Fruit fly (Drosophila melanogaster): Measurements from ENCODE around the gene Set8.

Set8 gene

DNA sequence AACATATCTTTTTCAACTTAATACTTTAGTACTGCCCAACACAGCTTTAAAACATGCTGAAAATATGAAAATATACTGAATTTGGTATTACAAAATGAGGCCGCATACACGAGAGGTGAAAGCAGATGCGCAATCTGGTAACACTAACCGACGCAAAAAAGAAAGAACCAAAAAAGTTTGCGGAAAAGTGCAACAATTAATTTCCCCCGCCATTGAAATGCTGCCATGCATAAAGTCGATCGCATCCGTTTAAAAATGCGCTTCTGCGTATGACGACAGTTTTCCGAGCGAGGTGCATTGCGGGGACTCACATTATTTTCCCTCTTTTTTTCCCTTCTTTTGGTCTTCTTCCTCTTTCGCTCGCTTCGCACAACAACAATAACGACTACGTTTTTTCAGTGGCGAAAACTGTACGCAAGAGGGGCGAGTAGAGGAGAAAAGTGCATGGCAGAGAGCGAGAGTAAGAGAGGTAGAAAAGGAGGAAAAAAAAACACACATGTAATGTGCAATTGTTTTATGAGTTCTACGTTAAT is at the start of gene Set8:
TSS of gene Set8 (plus strand) at position 127 of the 533 bp plus-strand sequence.
- no peak for TF ChIP-seq noc (tag; optimal IDR thresholded peaks at IDR 0.05)

DNA sequence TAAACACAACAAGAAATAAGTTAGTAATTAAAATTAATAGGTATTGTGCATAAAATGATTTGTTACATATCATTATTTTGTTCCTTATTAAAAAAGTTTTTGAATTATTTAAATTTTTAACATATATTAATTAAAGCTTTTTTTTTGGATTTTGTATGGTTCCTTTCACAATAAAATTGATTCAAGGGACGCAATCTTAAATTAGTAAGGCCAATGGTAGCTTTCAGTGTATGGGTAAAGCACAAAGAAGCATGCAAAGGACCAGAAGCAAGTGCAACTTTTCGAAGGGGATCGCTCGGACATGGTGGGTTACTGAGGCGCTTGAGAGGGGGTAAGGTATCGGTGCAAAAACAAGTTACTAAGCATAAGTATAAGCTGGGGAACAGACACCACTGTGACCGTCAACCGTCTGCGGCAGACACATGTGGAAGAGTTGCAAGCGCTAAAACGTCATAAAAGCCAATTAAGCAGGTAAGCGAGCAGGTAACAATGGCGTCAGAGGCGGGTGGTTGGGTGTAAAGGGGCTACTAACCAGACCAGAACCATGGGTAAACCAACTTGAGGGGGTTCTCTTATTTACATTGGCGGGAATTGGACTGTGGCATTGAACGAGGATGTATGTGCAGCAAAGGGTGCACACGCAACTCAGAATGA is 40.2 kb upstream of the Set8 start:
- TF ChIP-seq noc (tag; optimal IDR thresholded peaks at IDR 0.05) = no peak

DNA sequence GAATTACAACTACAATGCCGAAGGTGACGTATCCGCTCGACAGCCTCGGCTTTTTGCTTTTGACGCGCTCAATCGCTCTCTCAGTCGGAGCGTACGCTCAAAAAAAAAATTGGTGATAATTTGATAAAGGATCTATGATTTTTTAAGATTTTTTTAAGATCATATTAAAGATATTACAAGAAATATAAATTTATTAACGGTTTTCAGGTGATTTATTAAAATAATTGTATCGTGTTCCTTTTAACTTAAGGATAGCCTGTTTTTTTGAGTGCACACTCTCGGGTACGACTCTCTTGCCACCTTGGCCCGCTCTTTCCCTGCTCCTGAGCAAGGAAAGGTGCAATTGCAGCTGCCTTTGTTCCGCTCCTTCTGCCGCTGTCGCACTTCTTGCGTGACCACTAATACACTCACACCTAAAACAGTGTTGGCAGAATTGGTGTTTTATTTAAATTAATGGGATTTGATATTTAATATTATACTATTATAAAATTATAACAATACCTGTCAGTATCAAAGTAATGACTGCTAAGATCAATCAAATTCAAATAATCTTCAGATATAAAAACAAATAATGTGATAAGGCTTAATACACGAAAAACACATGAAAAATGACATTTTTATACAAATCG is 37.8 kb upstream of the Set8 start:
- TF ChIP-seq noc (tag; optimal IDR thresholded peaks at IDR 0.05) = no peak

DNA sequence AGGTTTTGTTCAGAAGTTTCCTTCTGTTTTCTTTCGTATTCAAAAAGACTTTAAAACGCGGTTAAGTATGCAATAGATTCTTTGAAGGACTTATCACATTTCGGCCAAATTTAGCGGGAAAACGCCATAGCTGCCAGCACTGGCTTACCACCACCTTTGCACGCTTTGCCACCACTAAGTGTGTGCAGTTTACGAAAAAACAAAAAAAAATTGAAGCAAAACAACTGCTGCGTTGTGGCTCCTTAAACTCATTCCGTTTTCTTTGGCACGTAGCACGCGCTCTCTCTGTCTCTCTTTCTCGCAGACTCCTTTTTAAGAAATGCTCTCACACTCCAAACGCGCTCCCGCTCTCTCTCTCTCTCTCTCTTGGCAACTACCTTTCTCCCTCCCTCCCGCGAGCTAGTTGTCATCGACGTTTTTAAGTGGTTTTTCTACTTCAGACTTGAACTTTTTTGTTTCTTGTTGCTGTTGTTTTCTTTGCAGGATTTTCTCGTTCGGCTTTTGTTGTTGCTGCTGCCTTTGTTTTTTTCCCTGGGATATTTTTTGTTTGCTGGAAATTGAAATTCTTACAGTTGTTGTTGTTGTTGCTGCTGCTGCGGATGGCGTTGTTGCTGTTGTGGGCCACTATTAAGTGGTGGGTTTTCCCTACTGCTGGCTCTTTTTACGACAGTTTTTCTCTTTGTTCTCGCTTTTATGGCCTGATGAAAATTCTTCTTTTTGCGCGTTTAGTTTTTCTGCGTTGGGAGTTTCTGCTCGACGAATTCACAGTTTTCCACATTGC is 37.1 kb upstream of the Set8 start:
- no peak for TF ChIP-seq noc (tag; optimal IDR thresholded peaks at IDR 0.05)

DNA sequence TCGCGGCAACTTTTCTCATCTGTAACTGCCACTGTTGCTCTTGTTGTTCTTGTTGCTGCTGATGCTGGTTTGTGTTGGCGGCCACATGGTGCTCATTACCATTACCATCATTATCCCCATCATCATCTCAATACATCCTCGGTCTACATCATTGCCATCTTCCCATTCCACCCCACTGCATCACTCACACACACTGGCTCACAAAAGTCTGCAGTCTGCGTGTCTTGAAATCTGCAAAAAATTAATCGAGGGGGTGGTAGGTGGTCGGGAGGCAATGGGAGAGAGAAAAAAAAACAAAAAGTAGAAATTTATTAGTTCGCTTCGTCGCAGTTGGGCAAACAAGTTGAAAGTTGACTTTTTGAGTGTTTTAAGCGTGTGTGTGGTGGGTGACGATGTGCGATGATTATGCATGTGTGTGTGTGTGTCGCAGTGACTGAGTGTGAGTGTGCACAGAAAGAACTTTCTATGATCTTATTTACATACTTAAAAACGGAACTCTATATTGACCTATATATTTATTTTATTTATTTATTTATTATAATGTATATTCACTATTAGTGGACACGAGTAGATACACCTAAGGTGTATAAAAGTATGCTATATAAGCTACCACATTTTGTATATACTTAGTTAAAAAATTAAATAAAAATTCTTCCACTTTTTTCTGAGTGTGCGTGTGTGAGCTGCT is 36.4 kb upstream of the Set8 start:
- TF ChIP-seq noc (tag; optimal IDR thresholded peaks at IDR 0.05) = no peak

DNA sequence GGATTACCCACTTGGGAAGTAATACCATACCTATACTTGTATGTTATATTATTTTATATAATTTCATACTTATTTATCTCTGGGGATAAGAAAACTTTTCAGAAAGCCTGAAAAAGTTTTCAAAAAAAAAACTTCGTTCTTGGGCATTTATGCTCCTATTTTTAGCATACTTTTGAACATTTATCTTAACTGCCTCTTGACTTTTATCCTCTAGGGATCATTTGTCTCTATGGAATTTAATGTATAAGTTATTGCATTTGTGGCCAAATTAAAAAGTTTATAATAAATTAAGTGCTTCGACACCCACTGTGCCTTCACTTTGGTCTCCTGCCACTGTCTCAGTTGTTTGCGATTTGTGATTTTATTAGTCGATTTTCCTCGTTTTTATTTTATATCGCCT is 35.5 kb upstream of the Set8 start:
- no peak for TF ChIP-seq noc (tag; optimal IDR thresholded peaks at IDR 0.05)

DNA sequence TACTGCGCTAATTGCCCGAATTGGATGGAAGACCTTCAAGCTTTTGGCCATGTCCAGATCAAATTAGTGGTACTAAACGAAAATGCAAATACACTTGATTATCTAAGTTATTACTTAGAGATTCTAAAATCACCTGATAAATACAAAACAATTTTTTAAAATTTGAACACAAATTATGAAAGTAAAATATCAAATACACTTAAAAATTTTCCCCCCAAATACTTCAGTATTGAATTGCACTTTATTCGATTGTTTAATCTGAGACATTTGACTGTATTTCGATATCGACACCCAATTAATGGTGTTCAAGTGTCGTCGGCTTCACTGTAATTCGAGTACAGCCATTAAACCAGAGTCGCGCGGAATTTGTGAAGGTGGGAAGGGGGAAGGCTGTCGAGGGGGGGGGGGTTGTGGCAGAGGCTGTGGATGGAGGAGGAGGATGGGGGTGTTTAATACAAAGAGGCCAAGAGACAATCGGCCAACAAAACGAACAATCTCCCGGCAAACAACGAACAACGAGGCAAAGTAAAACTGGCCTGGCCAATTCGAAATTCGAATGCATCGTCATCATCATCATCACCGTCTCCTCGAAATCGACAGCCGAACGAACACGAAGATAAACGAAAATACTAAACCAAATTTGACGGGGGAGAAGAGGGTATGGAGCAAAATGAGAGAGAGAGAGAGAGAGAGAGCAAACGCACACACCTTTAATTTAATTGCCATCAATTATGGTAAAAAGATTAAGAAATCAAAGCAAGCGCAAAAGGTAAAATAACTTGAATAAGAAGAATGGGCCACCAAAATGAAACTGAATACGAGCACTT is 33.4 kb upstream of the Set8 start:
- no peak for TF ChIP-seq noc (tag; optimal IDR thresholded peaks at IDR 0.05)

DNA sequence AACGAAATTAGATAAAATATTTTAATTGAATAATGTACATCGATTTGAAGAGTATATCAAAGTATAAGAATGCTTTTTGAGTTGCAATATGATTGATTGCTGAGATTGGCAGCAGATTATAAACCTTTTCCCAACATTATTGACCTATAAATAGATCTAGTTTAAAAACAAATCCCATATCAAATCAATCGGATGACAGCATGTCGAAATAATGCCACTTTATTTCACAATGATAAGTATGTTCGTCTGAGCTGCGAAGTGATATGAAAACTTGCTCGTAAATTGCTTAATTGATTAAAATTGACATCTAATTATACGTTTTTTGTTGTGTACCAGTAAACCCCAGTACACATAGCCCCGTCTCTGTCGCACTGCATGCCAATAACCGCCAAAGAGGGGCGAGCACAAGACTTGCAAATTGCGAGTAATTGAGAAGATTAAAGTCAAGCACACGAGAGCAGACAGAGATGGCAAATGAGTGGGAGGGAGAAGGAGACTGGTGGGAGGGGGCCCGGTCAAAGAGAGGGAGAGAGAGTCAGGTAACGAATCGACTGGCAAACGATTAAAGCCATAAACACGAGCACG is 32.7 kb upstream of the Set8 start:
- TF ChIP-seq noc (tag; optimal IDR thresholded peaks at IDR 0.05) = peak; percentile 24

DNA sequence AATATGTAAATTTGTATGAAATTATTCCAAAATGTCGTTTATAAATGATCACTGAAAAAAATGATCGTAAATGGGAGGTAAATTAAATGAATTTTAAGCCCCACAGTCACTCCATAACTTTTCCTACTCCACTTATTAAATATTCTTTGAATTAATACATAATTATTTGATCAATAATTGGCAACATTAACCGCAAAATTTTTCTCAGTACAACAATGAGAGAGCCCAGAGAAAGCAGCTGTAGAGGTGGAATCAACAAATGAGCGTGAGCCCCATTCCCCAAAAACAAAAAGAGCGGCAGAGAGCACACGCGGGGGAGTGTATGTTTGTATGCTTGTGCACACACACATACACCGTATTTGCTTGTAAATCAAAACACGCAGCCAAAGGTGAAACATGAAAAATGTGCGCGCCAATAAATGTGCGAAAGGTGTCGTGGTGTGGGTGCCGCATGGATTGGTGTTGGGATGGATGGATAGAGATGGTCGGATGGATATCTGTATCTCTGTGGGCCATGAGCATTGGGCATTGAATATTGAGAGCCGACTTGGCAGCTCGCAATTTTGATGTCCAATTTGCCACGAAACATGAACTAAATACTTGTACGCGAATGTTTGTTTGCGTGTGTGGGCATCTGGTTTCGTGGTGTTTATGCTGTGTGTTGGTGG is 31.9 kb upstream of the Set8 start:
- TF ChIP-seq noc (tag; optimal IDR thresholded peaks at IDR 0.05) = peak; percentile 99

DNA sequence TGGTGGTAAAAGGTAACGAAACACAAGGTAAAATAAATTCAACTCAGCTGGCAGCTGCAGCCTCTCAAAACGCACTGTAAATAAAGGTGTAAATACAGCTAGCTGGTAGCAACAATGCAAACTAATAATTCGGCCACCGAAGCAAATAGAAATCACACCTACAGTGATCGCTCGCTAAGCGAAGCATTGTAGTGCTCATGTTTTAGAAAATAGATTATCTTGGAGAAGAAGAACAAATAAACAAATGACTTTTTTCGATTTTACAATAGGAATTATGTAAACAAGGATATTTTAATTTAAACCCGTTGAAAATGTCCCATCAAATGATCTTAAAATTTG is 31.4 kb upstream of the Set8 start:
- TF ChIP-seq noc (tag; optimal IDR thresholded peaks at IDR 0.05) = no peak

DNA sequence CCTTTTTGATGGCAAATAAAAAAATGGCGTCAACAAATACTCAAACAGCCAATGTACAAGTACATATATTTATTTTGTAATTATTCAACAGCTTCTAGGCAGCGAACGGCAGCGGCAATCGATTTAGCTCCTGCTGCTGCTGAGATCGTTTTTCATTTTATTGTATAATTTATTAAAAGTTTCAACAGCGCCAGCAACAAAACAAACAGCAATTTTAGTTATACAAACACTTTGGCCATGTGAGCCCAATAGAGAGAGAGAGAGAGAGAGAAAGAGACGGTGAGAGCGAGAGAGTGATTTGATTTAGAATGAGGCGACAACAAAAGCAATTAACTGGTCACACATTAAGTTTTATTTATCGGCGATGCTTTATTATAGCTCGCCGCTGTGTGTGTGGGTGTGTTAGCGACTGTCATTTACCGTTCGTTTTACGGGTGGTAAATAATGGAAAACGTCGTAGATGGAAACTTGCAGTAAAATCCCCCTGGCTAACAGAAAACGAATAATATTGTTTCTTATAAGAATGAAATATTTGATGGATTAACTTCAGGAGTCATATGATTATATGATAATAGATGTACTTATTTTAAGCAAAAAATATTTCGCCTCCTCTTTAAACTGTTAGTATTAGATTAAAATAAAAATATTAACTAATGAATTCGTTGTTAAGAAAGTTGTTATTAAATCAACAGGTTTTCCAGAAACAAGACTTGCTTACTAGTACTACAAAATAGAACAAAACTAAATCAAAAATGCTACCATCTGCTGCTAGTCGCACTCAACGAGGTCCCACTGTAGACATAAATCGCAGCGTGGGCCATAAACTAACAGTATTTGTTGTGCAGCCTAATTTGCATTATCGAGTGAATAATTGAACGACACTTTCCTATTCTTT is 30.5 kb upstream of the Set8 start:
- TF ChIP-seq noc (tag; optimal IDR thresholded peaks at IDR 0.05) = peak; percentile 56

DNA sequence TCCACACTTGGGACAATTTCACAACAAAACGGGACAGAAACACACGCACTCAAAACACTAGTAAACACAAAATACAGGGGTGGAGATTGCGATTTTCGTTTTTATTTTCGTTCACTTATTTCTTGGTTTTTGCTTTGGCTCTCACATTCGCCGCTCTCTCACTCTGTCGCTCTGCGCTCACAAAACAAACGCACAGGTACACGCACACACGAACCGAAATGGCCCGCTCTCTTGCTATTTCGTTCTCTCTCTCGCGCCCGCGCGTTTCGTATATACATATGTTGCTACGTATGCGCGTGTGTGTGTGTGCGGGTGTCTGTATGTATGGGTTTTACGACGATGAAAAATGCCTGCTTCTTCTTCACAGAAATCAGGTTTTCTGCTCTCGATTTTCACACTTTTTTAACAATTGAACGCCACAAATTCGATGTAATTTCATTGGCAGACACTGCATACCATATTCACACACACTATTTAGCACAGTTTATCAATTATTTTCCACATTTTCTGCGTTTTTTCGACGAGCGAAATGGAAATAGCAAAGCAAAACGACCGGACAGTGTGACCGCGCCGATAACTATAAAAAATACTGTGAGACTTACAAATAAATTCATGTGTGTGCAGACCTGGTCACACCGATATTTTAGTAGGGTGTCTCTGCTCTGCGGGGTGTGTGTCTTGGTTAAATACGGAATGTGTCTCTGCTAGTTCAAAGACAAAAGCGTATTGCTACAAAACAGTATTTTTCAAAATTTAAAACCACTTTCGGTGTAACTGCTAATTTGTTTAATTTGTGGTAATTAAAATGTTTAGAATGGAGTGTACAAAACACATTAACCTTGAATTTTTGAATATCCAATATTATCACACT is 29.3 kb upstream of the Set8 start, which contains the start of gene trx:
TSS of gene trx (minus strand) at position 584 of the 871 bp plus-strand sequence.
- peak; percentile 5 for TF ChIP-seq noc (tag; optimal IDR thresholded peaks at IDR 0.05)
